Worm (Caenorhabditis elegans) whole organism, L2 larva: ENCODE data around the gene srd-43.

Source experiments
- C34F6.9 ChIP-seq: fragments of 150-350 bp; optimal IDR thresholded peaks from 2 replicates; lab custom pipeline; 2014; ENCODE audit warnings: missing biosample characterization, missing genetic modification characterization
- F13H6.1 ChIP-seq: sonication (generic microtip); optimal IDR thresholded peaks from 2 replicates; lab custom pipeline; 2016; ENCODE audit warnings: missing genetic modification characterization, missing compliant biosample characterization
- R02D3.7 ChIP-seq: fragments of 150-350 bp; optimal IDR thresholded peaks from 2 replicates; lab custom pipeline; 2014; ENCODE audit warnings: missing biosample characterization, missing genetic modification characterization
- Y55F3AM.14 ChIP-seq: fragments of 200-800 bp; sonication (Bioruptor generic); optimal IDR thresholded peaks from 2 replicates; lab custom pipeline; 2018; ENCODE audit warnings: mild to moderate bottlenecking, missing genetic modification characterization, missing compliant biosample characterization
- ZK546.5 ChIP-seq: sonication (generic microtip); optimal IDR thresholded peaks from 2 replicates; lab custom pipeline; 2017; ENCODE audit warnings: missing biosample characterization, missing genetic modification characterization
- alr-1 ChIP-seq: fragments of 150-350 bp; optimal IDR thresholded peaks from 2 replicates; lab custom pipeline; 2014; ENCODE audit warnings: missing biosample characterization, missing genetic modification characterization
- aly-2 ChIP-seq: fragments of 150-350 bp; optimal IDR thresholded peaks from 2 replicates; lab custom pipeline; 2014; ENCODE audit warnings: missing biosample characterization, missing genetic modification characterization
- ama-1 ChIP-seq: fragments of 150-350 bp; optimal IDR thresholded peaks from 2 replicates; lab custom pipeline; 2018; ENCODE audit warnings: inconsistent platforms
- ceh-16 ChIP-seq: fragments of 150-350 bp; optimal IDR thresholded peaks from 2 replicates; lab custom pipeline; 2014; ENCODE audit warnings: missing biosample characterization, missing genetic modification characterization
- crh-2 ChIP-seq: sonication (generic microtip); optimal IDR thresholded peaks from 2 replicates; lab custom pipeline; 2017; ENCODE audit warnings: missing biosample characterization, missing genetic modification characterization
- dmd-4 ChIP-seq: sonication (generic microtip); optimal IDR thresholded peaks from 2 replicates; lab custom pipeline; 2017; ENCODE audit warnings: missing biosample characterization, missing genetic modification characterization
- egl-27 ChIP-seq: sonication (generic microtip); optimal IDR thresholded peaks from 3 replicates; lab custom pipeline; 2017; ENCODE audit warnings: missing biosample characterization, missing genetic modification reagents, missing genetic modification characterization
- elt-1 ChIP-seq: fragments of 150-350 bp; optimal IDR thresholded peaks from 2 replicates; lab custom pipeline; 2014; ENCODE audit warnings: missing biosample characterization, missing genetic modification characterization
- fos-1 ChIP-seq: fragments of 150-350 bp; optimal IDR thresholded peaks from 2 replicates; lab custom pipeline; 2014; ENCODE audit warnings: missing biosample characterization, missing genetic modification characterization
- gmeb-1 ChIP-seq: fragments of 150-350 bp; optimal IDR thresholded peaks from 2 replicates; lab custom pipeline; 2014; ENCODE audit warnings: missing biosample characterization, missing genetic modification characterization
- lin-11 ChIP-seq: fragments of 150-350 bp; sonication (generic microtip); optimal IDR thresholded peaks from 2 replicates; lab custom pipeline; 2014; ENCODE audit warnings: missing biosample characterization, missing genetic modification characterization, inconsistent platforms, mixed read lengths
- lin-13 ChIP-seq: fragments of 150-350 bp; optimal IDR thresholded peaks from 2 replicates; lab custom pipeline; 2014; ENCODE audit warnings: missing biosample characterization, missing genetic modification reagents, missing genetic modification characterization
- lsy-2 ChIP-seq, 2 experiments: fragments of 150-350 bp in 1 of 2; sonication (generic microtip) in 1 of 2; optimal IDR thresholded peaks; 2 replicates each; lab custom pipeline; 2014 to 2017; ENCODE audit warnings: missing biosample characterization in 2 of 2, missing genetic modification characterization in 2 of 2
- mab-5 ChIP-seq: fragments of 150-350 bp; optimal IDR thresholded peaks from 2 replicates; lab custom pipeline; 2014; ENCODE audit warnings: missing biosample characterization, missing genetic modification characterization
- mbf-1 ChIP-seq: sonication (generic microtip); optimal IDR thresholded peaks from 2 replicates; lab custom pipeline; 2017; ENCODE audit warnings: missing biosample characterization, missing genetic modification characterization
- mdl-1 ChIP-seq, 2 experiments: fragments of 150-350 bp in 1 of 2; sonication (generic microtip) in 1 of 2; optimal IDR thresholded peaks; 2 replicates each; lab custom pipeline; 2017; ENCODE audit warnings: missing biosample characterization in 2 of 2, missing genetic modification characterization in 2 of 2
- nhr-10 ChIP-seq: sonication (generic microtip); optimal IDR thresholded peaks from 2 replicates; lab custom pipeline; 2017; ENCODE audit warnings: missing biosample characterization, missing genetic modification characterization
- nhr-11 ChIP-seq: fragments of 150-350 bp; optimal IDR thresholded peaks from 2 replicates; lab custom pipeline; 2014; ENCODE audit warnings: missing biosample characterization, missing genetic modification characterization
- nhr-12 ChIP-seq: fragments of 150-350 bp; optimal IDR thresholded peaks from 2 replicates; lab custom pipeline; 2014; ENCODE audit warnings: missing biosample characterization, missing genetic modification characterization
- nhr-129 ChIP-seq: fragments of 150-350 bp; optimal IDR thresholded peaks from 2 replicates; lab custom pipeline; 2014; ENCODE audit warnings: missing biosample characterization, missing genetic modification characterization
- nhr-21 ChIP-seq: fragments of 150-350 bp; optimal IDR thresholded peaks from 2 replicates; lab custom pipeline; 2014; ENCODE audit warnings: missing biosample characterization, missing genetic modification characterization
- nhr-23 ChIP-seq: fragments of 150-350 bp; optimal IDR thresholded peaks from 2 replicates; lab custom pipeline; 2014; ENCODE audit warnings: missing biosample characterization, missing genetic modification reagents, missing genetic modification characterization
- nhr-237 ChIP-seq: fragments of 150-350 bp; optimal IDR thresholded peaks from 2 replicates; lab custom pipeline; 2014; ENCODE audit warnings: missing biosample characterization, missing genetic modification characterization
- nhr-25 ChIP-seq: fragments of 150-350 bp; sonication (generic microtip); optimal IDR thresholded peaks from 3 replicates; lab custom pipeline; 2014; ENCODE audit warnings: missing biosample characterization, missing genetic modification characterization
- nhr-6 ChIP-seq: fragments of 150-350 bp; optimal IDR thresholded peaks from 2 replicates; lab custom pipeline; 2014; ENCODE audit warnings: missing biosample characterization, missing genetic modification characterization
- sem-4 ChIP-seq: fragments of 150-350 bp; optimal IDR thresholded peaks from 2 replicates; lab custom pipeline; 2014; ENCODE audit warnings: missing biosample characterization, missing genetic modification reagents, missing genetic modification characterization
- sma-3 ChIP-seq: sonication (generic microtip); optimal IDR thresholded peaks from 2 replicates; lab custom pipeline; 2016; ENCODE audit warnings: missing genetic modification reagents, missing genetic modification characterization, missing compliant biosample characterization
- sma-9 ChIP-seq, 2 experiments: fragments of 150-350 bp in 1 of 2; sonication (generic microtip) in 1 of 2; optimal IDR thresholded peaks; 2 replicates each; lab custom pipeline; 2014 to 2016; ENCODE audit warnings: missing genetic modification characterization in 2 of 2, mild to moderate bottlenecking in 1 of 2, missing biosample characterization in 1 of 2, missing compliant biosample characterization in 1 of 2, missing genetic modification reagents in 1 of 2, moderate library complexity in 1 of 2
- snpc-4 ChIP-seq: fragments of 150-350 bp; optimal IDR thresholded peaks from 2 replicates; lab custom pipeline; 2014; ENCODE audit warnings: missing biosample characterization, missing genetic modification characterization
- unc-39 ChIP-seq: fragments of 150-350 bp; optimal IDR thresholded peaks from 2 replicates; lab custom pipeline; 2014; ENCODE audit warnings: missing biosample characterization, missing genetic modification characterization
- unc-55 ChIP-seq: fragments of 150-350 bp; sonication (generic microtip); optimal IDR thresholded peaks from 3 replicates; lab custom pipeline; 2014; ENCODE audit warnings: missing biosample characterization, missing genetic modification reagents, missing genetic modification characterization
- unc-62 ChIP-seq: fragments of 150-350 bp; optimal IDR thresholded peaks from 2 replicates; lab custom pipeline; 2014; ENCODE audit warnings: missing biosample characterization, missing genetic modification reagents, missing genetic modification characterization
- zag-1 ChIP-seq: fragments of 150-350 bp; optimal IDR thresholded peaks from 2 replicates; lab custom pipeline; 2014; ENCODE audit warnings: missing biosample characterization, missing genetic modification characterization
- ztf-1 ChIP-seq: fragments of 200-800 bp; sonication (Bioruptor generic); conservative IDR thresholded peaks from 2 replicates; pipeline ENCODE4 v1.3.6; 2022; ENCODE audit warnings: missing genetic modification characterization, missing compliant biosample characterization
- ztf-11 ChIP-seq: sonication (generic microtip); optimal IDR thresholded peaks from 2 replicates; lab custom pipeline; 2017; ENCODE audit warnings: missing biosample characterization, missing genetic modification characterization

The srd-43 gene

ce11 chrX:13347251-13347650 lies 41.6 kb upstream of the srd-43 start:
- no peak for TF ChIP-seq unc-62 (GFP tag; lab: Kevin White, UChicago)
- no peak for TF ChIP-seq alr-1 (tag; lab: Kevin White, UChicago)
- no peak for TF ChIP-seq nhr-23
- no peak for TF ChIP-seq unc-55 (GFP tag; lab: Kevin White, UChicago)
- TF ChIP-seq egl-27 (tag; lab: Kevin White, UChicago) = no peak
- no peak for TF ChIP-seq lin-13 (GFP tag; lab: Kevin White, UChicago)
- peak; percentile 8 for TF ChIP-seq sma-9 (GFP tag; optimal IDR thresholded peaks at IDR 0.05; lab: Kevin White, UChicago)
- TF ChIP-seq sma-9 (tag; optimal IDR thresholded peaks at IDR 0.05; lab: Kevin White, UChicago) = no peak

- TF ChIP-seq ama-1 (lab: Kevin White, UChicago) (no peak), fos-1 (tag; lab: Kevin White, UChicago) (peak; percentile 27), R02D3.7 (tag; lab: Kevin White, UChicago) (no peak), nhr-129 (tag; lab: Kevin White, UChicago) (no peak), sma-9 (GFP tag; optimal IDR thresholded peaks at IDR 0.05; lab: Kevin White, UChicago) (no peak), sma-9 (tag; optimal IDR thresholded peaks at IDR 0.05; lab: Kevin White, UChicago) (no peak)
Measured at ce11 chrX:13341853-13342252, 36.2 kb upstream of the srd-43 start.

ce11 chrX:13340970-13341369 lies 35.3 kb upstream of the srd-43 start:
- no peak for TF ChIP-seq aly-2 (tag; lab: Kevin White, UChicago)
- TF ChIP-seq mdl-1 (tag; optimal IDR thresholded peaks at IDR 0.05; lab: Kevin White, UChicago) = no peak
- TF ChIP-seq lsy-2 (tag; optimal IDR thresholded peaks at IDR 0.05; lab: Kevin White, UChicago) = peak in 1 of 2 experiments; percentile 45
- TF ChIP-seq C34F6.9 = peak; percentile 35
- TF ChIP-seq nhr-129 (tag; lab: Kevin White, UChicago) = peak; percentile 69
- TF ChIP-seq sma-9 (GFP tag; optimal IDR thresholded peaks at IDR 0.05; lab: Kevin White, UChicago) = peak; percentile 77
- TF ChIP-seq sma-9 (tag; optimal IDR thresholded peaks at IDR 0.05; lab: Kevin White, UChicago) = no peak
- TF ChIP-seq sem-4 (tag; lab: Kevin White, UChicago) = peak; percentile 29
- TF ChIP-seq nhr-25 (tag; lab: Kevin White, UChicago) = no peak
- peak; percentile 73 for TF ChIP-seq F13H6.1 (tag; lab: Kevin White, UChicago)

ce11 chrX:13339029-13339626 lies 33.5 kb upstream of the srd-43 start:
- TF ChIP-seq ztf-11 (tag; lab: Kevin White, UChicago) (no peak), sma-3 (GFP tag; lab: Kevin White, UChicago) (no peak), fos-1 (tag; lab: Kevin White, UChicago) (peak; percentile 28)

- TF ChIP-seq lsy-2 (tag; optimal IDR thresholded peaks at IDR 0.05; lab: Kevin White, UChicago) = no peak
- TF ChIP-seq nhr-237 = no peak
- TF ChIP-seq C34F6.9 = no peak
- TF ChIP-seq mab-5 = no peak
- no peak for TF ChIP-seq mbf-1 (tag; lab: Kevin White, UChicago)
- no peak for TF ChIP-seq dmd-4 (tag; lab: Kevin White, UChicago)
- no peak for TF ChIP-seq lin-11 (tag; lab: Kevin White, UChicago)
- no peak for TF ChIP-seq snpc-4 (tag; lab: Kevin White, UChicago)
Measured at ce11 chrX:13337728-13338127, 32.1 kb upstream of the srd-43 start, which contains the start of gene ptr-24. Gene ptr-24, plus strand, starts transcription at chrX:13338028.

ce11 chrX:13337000-13337399 lies 31.4 kb upstream of the srd-43 start:
- TF ChIP-seq fos-1 (tag; lab: Kevin White, UChicago) (no peak), unc-55 (GFP tag; lab: Kevin White, UChicago) (no peak), nhr-6 (tag; lab: Kevin White, UChicago) (no peak), nhr-23 (no peak), mab-5 (peak; percentile 32), zag-1 (tag; lab: Kevin White, UChicago) (no peak), gmeb-1 (no peak), lin-11 (tag; lab: Kevin White, UChicago) (no peak), ztf-1 (GFP tag; lab: Robert Waterston, UW) (no peak), elt-1 (no peak), crh-2 (tag; lab: Kevin White, UChicago) (no peak), mbf-1 (tag; lab: Kevin White, UChicago) (no peak), unc-39 (tag; lab: Kevin White, UChicago) (no peak), ceh-16 (tag; lab: Kevin White, UChicago) (no peak), egl-27 (tag; lab: Kevin White, UChicago) (no peak), nhr-25 (tag; lab: Kevin White, UChicago) (no peak), nhr-12 (tag; lab: Kevin White, UChicago) (no peak), sma-3 (GFP tag; lab: Kevin White, UChicago) (no peak), alr-1 (tag; lab: Kevin White, UChicago) (no peak), nhr-21 (tag; lab: Kevin White, UChicago) (no peak), ZK546.5 (tag; lab: Kevin White, UChicago) (no peak), ztf-11 (tag; lab: Kevin White, UChicago) (no peak), nhr-237 (no peak), nhr-11 (tag; lab: Kevin White, UChicago) (no peak), ama-1 (lab: Kevin White, UChicago) (no peak), Y55F3AM.14 (GFP tag; lab: Kevin White, UChicago) (no peak), nhr-10 (tag; lab: Kevin White, UChicago) (no peak), lsy-2 (tag; optimal IDR thresholded peaks at IDR 0.05; lab: Kevin White, UChicago) (no peak), snpc-4 (tag; lab: Kevin White, UChicago) (no peak), nhr-129 (tag; lab: Kevin White, UChicago) (peak; percentile 66)
